Worm (Caenorhabditis elegans) whole organism, L3 larva: ENCODE results near the gene F08D12.15.

Source experiments
- ZK546.5 ChIP-seq: sonication (generic microtip); optimal IDR thresholded peaks from 2 replicates; lab custom pipeline; 2017; ENCODE audit warnings: missing biosample characterization, missing genetic modification characterization
- ceh-16 ChIP-seq: sonication (generic microtip); optimal IDR thresholded peaks from 2 replicates; lab custom pipeline; 2017; ENCODE audit warnings: missing biosample characterization, missing genetic modification characterization
- ceh-28 ChIP-seq: fragments of 150-350 bp; optimal IDR thresholded peaks from 2 replicates; lab custom pipeline; 2014; ENCODE audit warnings: missing biosample characterization, missing genetic modification reagents, missing genetic modification characterization
- fos-1 ChIP-seq: fragments of 150-350 bp; optimal IDR thresholded peaks from 2 replicates; lab custom pipeline; 2014; ENCODE audit warnings: missing biosample characterization, missing genetic modification characterization
- jun-1 ChIP-seq: fragments of 150-350 bp; optimal IDR thresholded peaks from 2 replicates; lab custom pipeline; 2014; ENCODE audit warnings: missing biosample characterization, missing genetic modification reagents, missing genetic modification characterization
- mml-1 ChIP-seq: fragments of 150-350 bp; sonication (generic microtip); optimal IDR thresholded peaks from 3 replicates; lab custom pipeline; 2014; ENCODE audit warnings: missing biosample characterization, missing genetic modification characterization
- nfya-1 ChIP-seq: sonication (generic microtip); optimal IDR thresholded peaks from 2 replicates; lab custom pipeline; 2017; ENCODE audit warnings: missing genetic modification characterization, mild to moderate bottlenecking, missing compliant biosample characterization, antibody characterized with exemption, moderate library complexity; ENCODE audit not compliant: insufficient read depth
- nhr-237 ChIP-seq: fragments of 150-350 bp; optimal IDR thresholded peaks from 2 replicates; lab custom pipeline; 2014; ENCODE audit warnings: missing biosample characterization, missing genetic modification characterization
- snpc-4 ChIP-seq: fragments of 150-350 bp; optimal IDR thresholded peaks from 2 replicates; lab custom pipeline; 2014; ENCODE audit warnings: missing biosample characterization, missing genetic modification characterization
- unc-62 ChIP-seq: fragments of 150-350 bp; sonication (generic microtip); optimal IDR thresholded peaks from 4 replicates; lab custom pipeline; 2014; ENCODE audit warnings: missing biosample characterization, missing genetic modification reagents, missing genetic modification characterization
- ztf-11 ChIP-seq: fragments of 150-350 bp; optimal IDR thresholded peaks from 2 replicates; lab custom pipeline; 2014; ENCODE audit warnings: missing biosample characterization, missing genetic modification characterization

DNA sequence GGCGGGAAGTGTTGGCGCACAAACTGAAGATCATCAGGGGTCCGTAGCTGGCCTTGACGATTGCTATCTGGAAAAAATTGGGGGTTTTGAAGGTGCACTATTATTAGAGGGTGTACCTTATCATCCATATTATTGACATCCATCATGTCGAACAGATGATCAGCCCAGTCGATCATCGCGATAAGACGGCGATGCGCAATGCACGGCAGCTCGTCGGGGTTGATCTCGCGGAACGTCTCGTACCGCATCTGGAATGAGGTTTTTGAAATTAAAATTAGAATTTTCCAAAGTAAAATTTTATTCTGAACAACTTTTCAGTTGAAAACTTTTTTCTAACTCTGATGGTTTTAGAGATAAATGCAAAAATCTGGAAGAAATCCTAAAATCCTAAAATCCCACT is 31.5 kb downstream of the F08D12.15 start:
- no peak for TF ChIP-seq unc-62 (GFP tag; lab: Kevin White, UChicago)
- TF ChIP-seq snpc-4 = no peak
- TF ChIP-seq mml-1 = no peak
- TF ChIP-seq ztf-11 = no peak
- no peak for TF ChIP-seq ZK546.5 (tag; lab: Kevin White, UChicago)
- no peak for TF ChIP-seq fos-1
- TF ChIP-seq nfya-1 = no peak
- no peak for TF ChIP-seq jun-1 (tag; lab: Kevin White, UChicago)
- no peak for TF ChIP-seq nhr-237 (tag; lab: Kevin White, UChicago)
- no peak for TF ChIP-seq ceh-16 (tag; lab: Kevin White, UChicago)
- no peak for TF ChIP-seq ceh-28 (tag; lab: Kevin White, UChicago)
